Worm (Caenorhabditis elegans) whole organism, mixed stage, embryonic: Measurements from ENCODE around the gene unc-76.
"Not testable (repeated sequence)": the region's sequence is repeated elsewhere in the genome, so short reads cannot be mapped to it uniquely, and the experiment has no call there.

Experiments
- M03D4.4 ChIP-seq: sonication (generic microtip); optimal IDR thresholded peaks from 2 replicates; lab custom pipeline; 2017; ENCODE audit warnings: mild to moderate bottlenecking, missing genetic modification characterization, missing compliant biosample characterization
- bed-3 ChIP-seq: fragments of 200-800 bp; sonication (Bioruptor generic); optimal IDR thresholded peaks from 3 replicates; lab custom pipeline; 2018; ENCODE audit warnings: mild to moderate bottlenecking, missing genetic modification characterization, moderate library complexity, missing compliant biosample characterization
- blmp-1 ChIP-seq: fragments of 150-350 bp; optimal IDR thresholded peaks from 2 replicates; lab custom pipeline; 2014; ENCODE audit warnings: missing biosample characterization, missing genetic modification characterization
- ceh-39 ChIP-seq: fragments of 150-350 bp; optimal IDR thresholded peaks from 2 replicates; lab custom pipeline; 2014; ENCODE audit warnings: missing biosample characterization, missing genetic modification characterization
- ceh-43 ChIP-seq: fragments of 200-800 bp; sonication (Bioruptor generic); optimal IDR thresholded peaks from 2 replicates; lab custom pipeline; 2018; ENCODE audit warnings: mild to moderate bottlenecking, missing genetic modification characterization, moderate library complexity, missing compliant biosample characterization
- ceh-83 ChIP-seq: fragments of 200-800 bp; sonication (Bioruptor generic); optimal IDR thresholded peaks from 2 replicates; lab custom pipeline; 2018; ENCODE audit warnings: mild to moderate bottlenecking, missing genetic modification characterization, missing compliant biosample characterization
- ces-1 ChIP-seq: fragments of 150-350 bp; optimal IDR thresholded peaks from 2 replicates; lab custom pipeline; 2014; ENCODE audit warnings: missing biosample characterization, missing genetic modification reagents, missing genetic modification characterization
- cnd-1 ChIP-seq: fragments of 200-800 bp; sonication (Bioruptor generic); optimal IDR thresholded peaks from 2 replicates; lab custom pipeline; 2018; ENCODE audit warnings: mild to moderate bottlenecking, missing genetic modification characterization, missing compliant biosample characterization
- elt-1 ChIP-seq: sonication (generic microtip); optimal IDR thresholded peaks from 2 replicates; lab custom pipeline; 2017; ENCODE audit warnings: missing genetic modification characterization, mild to moderate bottlenecking, missing compliant biosample characterization, antibody characterized with exemption, moderate library complexity, borderline replicate concordance; ENCODE audit not compliant: insufficient read depth
- elt-3 ChIP-seq: fragments of 150-350 bp; optimal IDR thresholded peaks from 2 replicates; lab custom pipeline; 2014; ENCODE audit warnings: missing biosample characterization, missing genetic modification characterization
- ham-2 ChIP-seq: fragments of 200-800 bp; sonication (Bioruptor generic); optimal IDR thresholded peaks from 2 replicates; lab custom pipeline; 2018; ENCODE audit warnings: mild to moderate bottlenecking, missing genetic modification characterization, missing compliant biosample characterization
- hlh-1 ChIP-seq: fragments of 150-350 bp; optimal IDR thresholded peaks from 2 replicates; lab custom pipeline; 2014; ENCODE audit warnings: missing biosample characterization, missing genetic modification reagents, missing genetic modification characterization
- mab-5 ChIP-seq: fragments of 150-350 bp; optimal IDR thresholded peaks from 2 replicates; lab custom pipeline; 2014; ENCODE audit warnings: missing biosample characterization, missing genetic modification characterization
- nhr-2 ChIP-seq: fragments of 150-350 bp; optimal IDR thresholded peaks from 2 replicates; lab custom pipeline; 2014; ENCODE audit warnings: missing biosample characterization, missing genetic modification characterization
- nhr-237 ChIP-seq: fragments of 150-350 bp; optimal IDR thresholded peaks from 2 replicates; lab custom pipeline; 2014; ENCODE audit warnings: missing biosample characterization, missing genetic modification characterization
- nhr-28 ChIP-seq: fragments of 150-350 bp; optimal IDR thresholded peaks from 2 replicates; lab custom pipeline; 2014; ENCODE audit warnings: missing biosample characterization, missing genetic modification characterization
- nhr-76 ChIP-seq: sonication (generic microtip); optimal IDR thresholded peaks from 2 replicates; lab custom pipeline; 2017; ENCODE audit warnings: missing biosample characterization, missing genetic modification characterization
- pha-4 ChIP-seq: fragments of 150-350 bp; optimal IDR thresholded peaks from 2 replicates; lab custom pipeline; 2018; ENCODE audit warnings: missing biosample characterization, missing genetic modification reagents, missing genetic modification characterization
- sem-2 ChIP-seq: fragments of 200-800 bp; sonication (Bioruptor generic); optimal IDR thresholded peaks from 2 replicates; lab custom pipeline; 2018; ENCODE audit warnings: mild to moderate bottlenecking, missing genetic modification characterization, missing compliant biosample characterization
- snpc-4 ChIP-seq: fragments of 150-350 bp; optimal IDR thresholded peaks from 2 replicates; lab custom pipeline; 2014; ENCODE audit warnings: missing biosample characterization, missing genetic modification characterization
- unc-120 ChIP-seq: sonication (generic microtip); optimal IDR thresholded peaks from 2 replicates; lab custom pipeline; 2017; ENCODE audit warnings: missing genetic modification characterization, missing compliant biosample characterization; ENCODE audit not compliant: poor library complexity, severe bottlenecking
- unc-62 ChIP-seq: fragments of 150-350 bp; optimal IDR thresholded peaks from 2 replicates; lab custom pipeline; 2014; ENCODE audit warnings: missing biosample characterization, missing genetic modification reagents, missing genetic modification characterization
- zip-8 ChIP-seq: fragments of 150-350 bp; optimal IDR thresholded peaks from 2 replicates; lab custom pipeline; 2014; ENCODE audit warnings: missing biosample characterization, missing genetic modification characterization
- ztf-11 ChIP-seq: fragments of 150-350 bp; optimal IDR thresholded peaks from 2 replicates; lab custom pipeline; 2014; ENCODE audit warnings: missing biosample characterization, missing genetic modification characterization

unc-76 gene

ce11 chrV:15125162-15125561 lies 53.6 kb downstream of the unc-76 start, which contains the start of gene ugt-30:
Gene ugt-30 (minus strand): TSS chrV:15125262.
- TF ChIP-seq hlh-1 (tag; lab: Kevin White, UChicago); bed-3 (GFP tag; lab: Kevin White, UChicago); nhr-2: not testable (repeated sequence)

- no peak for TF ChIP-seq ceh-39 (tag; lab: Kevin White, UChicago)
- TF ChIP-seq ceh-83, result no peak
- no peak for TF ChIP-seq mab-5 (tag; lab: Kevin White, UChicago)
- no peak for TF ChIP-seq nhr-237 (tag; lab: Kevin White, UChicago)
- no peak for TF ChIP-seq M03D4.4
- no peak for TF ChIP-seq snpc-4
- TF ChIP-seq nhr-2, result no peak
- no peak for TF ChIP-seq ztf-11 (tag; lab: Kevin White, UChicago)
- TF ChIP-seq elt-1 (tag; lab: Kevin White, UChicago), result no peak
- TF ChIP-seq bed-3 (GFP tag; lab: Kevin White, UChicago), result no peak
- TF ChIP-seq sem-2, result no peak
- TF ChIP-seq ham-2 (GFP tag; lab: Kevin White, UChicago), result no peak
- TF ChIP-seq elt-3 (tag; lab: Kevin White, UChicago), result no peak
- TF ChIP-seq zip-8 (tag; lab: Kevin White, UChicago), result no peak
- TF ChIP-seq ces-1 (GFP tag; lab: Kevin White, UChicago), result no peak
- no peak for TF ChIP-seq unc-62 (GFP tag; lab: Kevin White, UChicago)
These were observed 55.9 kb downstream of the unc-76 start, which contains the start of gene srj-27 for ce11 chrV:15127413-15127812. Gene srj-27 (minus strand): TSS chrV:15127513.

ce11 chrV:15127955-15128354 lies 56.4 kb downstream of the unc-76 start, which contains the start of gene srr-7:
Gene srr-7 (plus strand): TSS chrV:15128255.
- TF ChIP-seq elt-1 (tag; lab: Kevin White, UChicago) (no peak), unc-62 (GFP tag; lab: Kevin White, UChicago) (no peak), ceh-43 (no peak), nhr-237 (tag; lab: Kevin White, UChicago) (no peak), nhr-76 (tag; lab: Kevin White, UChicago) (no peak), nhr-28 (no peak), cnd-1 (tag; lab: Kevin White, UChicago) (no peak), zip-8 (tag; lab: Kevin White, UChicago) (no peak), sem-2 (no peak), unc-120 (tag; lab: Kevin White, UChicago) (no peak), blmp-1 (tag; lab: Kevin White, UChicago) (no peak), pha-4 (tag; lab: Kevin White, UChicago) (no peak), hlh-1 (tag; lab: Kevin White, UChicago) (no peak), nhr-2 (no peak)
